Fruit fly (Drosophila melanogaster) whole organism, embryonic: ENCODE data around the gene CG9240.

Source experiments
- CG10267 ChIP-seq: fragments of 200-800 bp; sonication (Bioruptor generic); optimal IDR thresholded peaks from 2 replicates; lab custom pipeline; 2018; ENCODE audit warnings: missing biosample characterization, mild to moderate bottlenecking, missing genetic modification characterization, moderate library complexity
- CG10543 ChIP-seq: fragments of 200-800 bp; sonication (Bioruptor generic); optimal IDR thresholded peaks from 3 replicates; lab custom pipeline; 2017; ENCODE audit warnings: missing biosample characterization, mild to moderate bottlenecking, missing genetic modification characterization, moderate library complexity
- CG11085 ChIP-seq: fragments of 200-800 bp; sonication (Bioruptor generic); IDR thresholded peaks from 2 replicates; pipeline ENCODE4 v1.3.6; 2022; ENCODE audit warnings: missing biosample characterization, missing genetic modification characterization
- CG14014 ChIP-seq: fragments of 200-800 bp; sonication (Bioruptor generic); IDR thresholded peaks from 2 replicates; pipeline ENCODE4 v1.3.6; 2022; ENCODE audit warnings: missing biosample characterization, missing genetic modification characterization
- CG15514 ChIP-seq: fragments of 200-800 bp; sonication (Bioruptor generic); optimal IDR thresholded peaks from 3 replicates; lab custom pipeline; 2017; ENCODE audit warnings: missing biosample characterization, missing genetic modification characterization, mild to moderate bottlenecking, moderate library complexity, missing genetic modification reagents
- CG1603 ChIP-seq: fragments of 200-800 bp; sonication (Bioruptor generic); optimal IDR thresholded peaks from 2 replicates; lab custom pipeline; 2019; ENCODE audit warnings: missing biosample characterization, mild to moderate bottlenecking, missing genetic modification characterization, moderate library complexity
- CG16813 ChIP-seq: fragments of 200-800 bp; sonication (Bioruptor generic); IDR thresholded peaks from 3 replicates; pipeline ENCODE4 v1.3.6; 2022; ENCODE audit warnings: missing biosample characterization, missing genetic modification characterization; ENCODE audit not compliant: partially characterized antibody
- CG17912 ChIP-seq: fragments of 200-800 bp; sonication (Bioruptor generic); optimal IDR thresholded peaks from 2 replicates; lab custom pipeline; 2018; ENCODE audit warnings: missing biosample characterization, mild to moderate bottlenecking, missing genetic modification characterization
- CG2116 ChIP-seq: fragments of 200-800 bp; sonication (Bioruptor generic); optimal IDR thresholded peaks from 3 replicates; lab custom pipeline; 2018; ENCODE audit warnings: missing biosample characterization, mild to moderate bottlenecking, missing genetic modification characterization
- CG2712 ChIP-seq: fragments of 200-800 bp; optimal IDR thresholded peaks from 3 replicates; lab custom pipeline; 2019; ENCODE audit warnings: missing biosample characterization, mild to moderate bottlenecking, missing genetic modification characterization, moderate library complexity
- CG30020 ChIP-seq: fragments of 200-800 bp; optimal IDR thresholded peaks from 2 replicates; lab custom pipeline; 2019; ENCODE audit warnings: missing biosample characterization, mild to moderate bottlenecking, missing genetic modification characterization, moderate library complexity
- CG3065 ChIP-seq: fragments of 200-800 bp; sonication (Bioruptor generic); optimal IDR thresholded peaks from 2 replicates; lab custom pipeline; 2016; ENCODE audit warnings: missing biosample characterization, missing genetic modification characterization
- CG31388 ChIP-seq: fragments of 200-800 bp; sonication (Bioruptor generic); optimal IDR thresholded peaks from 2 replicates; lab custom pipeline; 2016; ENCODE audit warnings: missing biosample characterization, missing genetic modification characterization
- CG32772 ChIP-seq: fragments of 200-800 bp; sonication (Bioruptor generic); IDR thresholded peaks from 2 replicates; pipeline ENCODE4 v1.3.6; 2022; ENCODE audit warnings: missing biosample characterization, missing genetic modification characterization
- CG3995 ChIP-seq: fragments of 200-800 bp; sonication (Bioruptor generic); optimal IDR thresholded peaks from 3 replicates; lab custom pipeline; 2016; ENCODE audit warnings: missing biosample characterization, missing genetic modification characterization
- CG8290 ChIP-seq, 3 experiments: fragments of 200-800 bp; sonication (Bioruptor generic); optimal IDR thresholded peaks; 2 replicates each; lab custom pipeline; 2016 to 2019; ENCODE audit warnings: missing biosample characterization in 3 of 3, missing genetic modification characterization in 3 of 3, mild to moderate bottlenecking in 2 of 3, moderate library complexity in 1 of 3
- CG9215 ChIP-seq: fragments of 200-800 bp; sonication (Bioruptor generic); IDR thresholded peaks from 2 replicates; pipeline ENCODE4 v1.3.6; 2022; ENCODE audit warnings: missing biosample characterization, missing genetic modification characterization
- CHES-1-like ChIP-seq: fragments of 200-800 bp; sonication (Bioruptor generic); optimal IDR thresholded peaks from 2 replicates; lab custom pipeline; 2016; ENCODE audit warnings: missing biosample characterization, missing genetic modification characterization
- Fer1 ChIP-seq: fragments of 200-800 bp; sonication (Bioruptor generic); optimal IDR thresholded peaks from 2 replicates; lab custom pipeline; 2017; ENCODE audit warnings: missing biosample characterization, mild to moderate bottlenecking, missing genetic modification characterization
- HLH3B ChIP-seq: fragments of 200-800 bp; sonication (Bioruptor generic); IDR thresholded peaks from 2 replicates; pipeline ENCODE4 v1.3.6; 2022; ENCODE audit warnings: missing biosample characterization, missing genetic modification characterization
- HmgD ChIP-seq: fragments of 200-800 bp; sonication (Bioruptor generic); optimal IDR thresholded peaks from 3 replicates; lab custom pipeline; 2016; ENCODE audit warnings: missing biosample characterization, missing genetic modification characterization
- HmgZ ChIP-seq: fragments of 200-800 bp; sonication (Bioruptor generic); optimal IDR thresholded peaks from 2 replicates; lab custom pipeline; 2018; ENCODE audit warnings: missing biosample characterization, mild to moderate bottlenecking, missing genetic modification characterization
- Myb ChIP-seq: fragments of 200-800 bp; sonication (Bioruptor generic); optimal IDR thresholded peaks from 2 replicates; lab custom pipeline; 2016; ENCODE audit warnings: missing biosample characterization, missing genetic modification characterization
- Rfx ChIP-seq: fragments of 200-800 bp; sonication (Bioruptor generic); IDR thresholded peaks from 2 replicates; pipeline ENCODE4 v1.3.6; 2022; ENCODE audit warnings: missing biosample characterization, missing genetic modification characterization
- Sry-β ChIP-seq: fragments of 200-800 bp; sonication (Bioruptor generic); optimal IDR thresholded peaks from 2 replicates; lab custom pipeline; 2018; ENCODE audit warnings: missing biosample characterization, mild to moderate bottlenecking, missing genetic modification characterization, moderate library complexity
- Xbp1 ChIP-seq: fragments of 200-800 bp; sonication (Bioruptor generic); optimal IDR thresholded peaks from 3 replicates; lab custom pipeline; 2016; ENCODE audit warnings: missing biosample characterization, mild to moderate bottlenecking, missing genetic modification characterization
- az2 ChIP-seq: fragments of 200-800 bp; sonication (Bioruptor generic); optimal IDR thresholded peaks from 3 replicates; lab custom pipeline; 2016; ENCODE audit warnings: missing biosample characterization, missing genetic modification characterization
- crp ChIP-seq, 2 experiments: fragments of 200-800 bp; sonication (Bioruptor generic); optimal IDR thresholded peaks; 2 replicates in 1 of 2; 3 replicates in 1 of 2; lab custom pipeline; 2017; ENCODE audit warnings: missing biosample characterization in 2 of 2, missing genetic modification characterization in 2 of 2, mild to moderate bottlenecking in 1 of 2, moderate library complexity in 1 of 2
- dmrt11E ChIP-seq: fragments of 200-800 bp; sonication (Bioruptor generic); optimal IDR thresholded peaks from 3 replicates; lab custom pipeline; 2018; ENCODE audit warnings: missing biosample characterization, mild to moderate bottlenecking, missing genetic modification characterization, moderate library complexity
- dpn ChIP-seq, 2 experiments: fragments of 200-800 bp; sonication (Bioruptor generic); optimal IDR thresholded peaks; 3 replicates each; lab custom pipeline; 2016; ENCODE audit warnings: missing biosample characterization in 2 of 2, missing genetic modification characterization in 2 of 2
- ewg ChIP-seq: fragments of 200-800 bp; sonication (Bioruptor generic); optimal IDR thresholded peaks from 3 replicates; lab custom pipeline; 2017; ENCODE audit warnings: mild to moderate bottlenecking, missing biosample characterization, missing genetic modification reagents, missing genetic modification characterization
- gro ChIP-seq: fragments of 200-800 bp; sonication (Bioruptor generic); optimal IDR thresholded peaks from 2 replicates; lab custom pipeline; 2016; ENCODE audit warnings: missing biosample characterization, missing genetic modification characterization
- inv ChIP-seq: fragments of 200-800 bp; sonication (Bioruptor generic); IDR thresholded peaks from 2 replicates; pipeline ENCODE4 v1.3.6; 2022; ENCODE audit warnings: missing biosample characterization, missing genetic modification characterization; ENCODE audit not compliant: partially characterized antibody
- lmd ChIP-seq: fragments of 200-800 bp; sonication (Bioruptor generic); IDR thresholded peaks from 2 replicates; pipeline ENCODE4 v1.3.6; 2022; ENCODE audit warnings: missing biosample characterization, missing genetic modification characterization
- lola ChIP-seq, 3 experiments: fragments of >200 bp in 2 of 3; fragments of 200-800 bp in 1 of 3; sonication (Bioruptor generic) in 1 of 3; optimal IDR thresholded peaks; 2 replicates each; lab custom pipeline; 2017 to 2019; ENCODE audit warnings: missing biosample characterization in 3 of 3, missing genetic modification characterization in 3 of 3, mild to moderate bottlenecking in 1 of 3, moderate library complexity in 1 of 3
- pzg ChIP-seq: fragments of 200-800 bp; sonication (Bioruptor generic); optimal IDR thresholded peaks from 3 replicates; lab custom pipeline; 2018; ENCODE audit warnings: missing biosample characterization, mild to moderate bottlenecking, missing genetic modification characterization, moderate library complexity
- row ChIP-seq: fragments of 200-800 bp; sonication (Bioruptor generic); IDR thresholded peaks from 3 replicates; pipeline ENCODE4 v1.3.6; 2022; ENCODE audit warnings: missing biosample characterization, missing genetic modification characterization
- scrt ChIP-seq: fragments of 200-800 bp; sonication (Bioruptor generic); optimal IDR thresholded peaks from 2 replicates; lab custom pipeline; 2018; ENCODE audit warnings: missing biosample characterization, mild to moderate bottlenecking, missing genetic modification characterization, moderate library complexity
- sens ChIP-seq: fragments of 200-800 bp; sonication (Bioruptor generic); peaks from one replicate; lab custom pipeline; 2016; ENCODE audit warnings: missing biosample characterization, missing genetic modification characterization
- sob ChIP-seq: fragments of 200-800 bp; sonication (Bioruptor generic); IDR thresholded peaks from 2 replicates; pipeline ENCODE4 v1.3.6; 2022; ENCODE audit warnings: missing biosample characterization, missing genetic modification characterization
- stwl ChIP-seq: fragments of 200-800 bp; sonication (Bioruptor generic); optimal IDR thresholded peaks from 3 replicates; lab custom pipeline; 2018; ENCODE audit warnings: missing biosample characterization, mild to moderate bottlenecking, missing genetic modification characterization, moderate library complexity
- sug ChIP-seq: fragments of 200-800 bp; optimal IDR thresholded peaks from 2 replicates; lab custom pipeline; 2019; ENCODE audit warnings: missing biosample characterization, mild to moderate bottlenecking, missing genetic modification characterization, moderate library complexity
- tll ChIP-seq, 2 experiments: fragments of 200-800 bp in 1 of 2; fragments of >200 bp in 1 of 2; sonication (Bioruptor generic) in 1 of 2; optimal IDR thresholded peaks; 2 replicates each; lab custom pipeline; 2017 to 2019; ENCODE audit warnings: missing biosample characterization in 2 of 2, missing genetic modification characterization in 2 of 2, mild to moderate bottlenecking in 1 of 2, moderate library complexity in 1 of 2
- unc-4 ChIP-seq: fragments of 200-800 bp; sonication (Bioruptor generic); IDR thresholded peaks from 2 replicates; pipeline ENCODE4 v1.3.6; 2022; ENCODE audit warnings: missing biosample characterization, missing genetic modification characterization; ENCODE audit not compliant: partially characterized antibody
- vnd ChIP-seq: fragments of 200-800 bp; sonication (Bioruptor generic); IDR thresholded peaks from 3 replicates; pipeline ENCODE4 v1.3.6; 2022; ENCODE audit warnings: missing biosample characterization, missing genetic modification characterization; ENCODE audit not compliant: partially characterized antibody
- wek ChIP-seq: fragments of 200-800 bp; sonication (Bioruptor generic); optimal IDR thresholded peaks from 3 replicates; lab custom pipeline; 2018; ENCODE audit warnings: missing biosample characterization, mild to moderate bottlenecking, missing genetic modification characterization, moderate library complexity
- zf30C ChIP-seq: fragments of 200-800 bp; sonication (Bioruptor generic); optimal IDR thresholded peaks from 3 replicates; lab custom pipeline; 2018; ENCODE audit warnings: missing biosample characterization, mild to moderate bottlenecking, missing genetic modification characterization

The CG9240 gene

DNA sequence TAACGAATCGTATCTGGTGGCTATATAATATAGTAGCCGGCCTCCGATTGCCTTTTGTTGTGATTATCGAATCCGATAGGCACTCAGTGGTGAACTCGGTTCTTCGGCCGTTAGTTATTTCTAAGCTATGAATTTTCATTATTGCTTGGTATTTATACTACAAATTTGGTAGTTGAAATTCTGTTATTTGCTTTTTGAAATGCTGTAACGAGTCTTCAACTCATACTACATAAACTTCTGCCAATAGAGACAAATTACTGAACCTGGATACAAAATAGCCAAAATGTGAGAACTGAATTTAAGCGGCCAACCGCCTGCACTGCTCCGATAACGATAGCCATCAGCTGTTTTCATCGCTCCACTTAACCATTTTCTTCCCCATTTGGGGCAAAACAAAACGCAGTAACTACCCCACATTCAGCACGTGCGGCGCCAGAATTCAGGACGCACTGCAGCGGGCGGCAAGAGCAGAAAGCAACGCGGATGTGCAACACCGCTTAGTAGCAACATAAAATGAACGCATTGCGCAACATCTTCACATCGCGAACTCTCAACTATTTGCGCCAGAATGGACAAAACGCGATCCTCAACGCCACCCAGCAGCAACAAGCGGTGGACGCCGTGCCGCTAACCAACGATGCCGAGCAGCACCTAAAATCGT lies 38.0 kb upstream of the CG9240 start, which contains the start of the genes CG11679 and CG8206 (continued):
- TF ChIP-seq gro (GFP tag; lab: Kevin White, UChicago): peak; percentile 34
- TF ChIP-seq inv (GFP tag; lab: Robert Waterston, UW): peak; percentile 36; the same call in 1 of the 2 replicates
- peak; percentile 54 for TF ChIP-seq pzg (GFP tag; lab: Kevin White, UChicago)
- peak; percentile 46 for TF ChIP-seq HmgD
- TF ChIP-seq CG2712 (tag; lab: Kevin White, UChicago): peak; percentile 42
- peak; percentile 54 for TF ChIP-seq CHES-1-like (GFP tag; lab: Kevin White, UChicago)
- TF ChIP-seq lola (GFP tag; optimal IDR thresholded peaks at IDR 0.05; lab: Kevin White, UChicago): peak in 1 of 3 experiments; percentile 27
- 0 out of 2 replicates have a peak, but pooled peaks have one; percentile 30 for TF ChIP-seq CG32772 (GFP tag; lab: Robert Waterston, UW)
- no peak for TF ChIP-seq az2 (GFP tag; lab: Kevin White, UChicago)
- peak; percentile 48 for TF ChIP-seq Xbp1 (GFP tag; lab: Kevin White, UChicago)
- TF ChIP-seq CG14014 (GFP tag; lab: Robert Waterston, UW): peak; percentile 26; the same call in 1 of the 2 replicates
- peak; percentile 57 for TF ChIP-seq HmgZ
- no peak for TF ChIP-seq zf30C (GFP tag; lab: Kevin White, UChicago)
- TF ChIP-seq Fer1: peak; percentile 36
- TF ChIP-seq CG17912 (GFP tag; lab: Kevin White, UChicago): peak; percentile 9
- TF ChIP-seq CG15514 (GFP tag; lab: Kevin White, UChicago): peak; percentile 90
- peak; percentile 39; the same call in 2 of the 3 replicates for TF ChIP-seq CG16813 (GFP tag; lab: Robert Waterston, UW)
- TF ChIP-seq tll (GFP tag; optimal IDR thresholded peaks at IDR 0.05; lab: Kevin White, UChicago): peak in 1 of 2 experiments; percentile 36
- no peak for TF ChIP-seq CG3065
- peak; percentile 33; the same call in 1 of the 2 replicates for TF ChIP-seq lmd (GFP tag; lab: Robert Waterston, UW)
- peak; percentile 24; the same call in 1 of the 2 replicates for TF ChIP-seq sob (GFP tag; lab: Robert Waterston, UW)
- TF ChIP-seq CG31388 (GFP tag; lab: Kevin White, UChicago): no peak
- peak; percentile 9 for TF ChIP-seq stwl
- no peak for TF ChIP-seq wek (GFP tag; lab: Kevin White, UChicago)
- 0 out of 2 replicates have a peak, but pooled peaks have one; percentile 10 for TF ChIP-seq HLH3B (GFP tag; lab: Robert Waterston, UW)
- peak; percentile 72 for TF ChIP-seq Rfx (GFP tag; lab: Robert Waterston, UW)
- TF ChIP-seq scrt (GFP tag; lab: Kevin White, UChicago): peak; percentile 27
- peak in 1 of 2 experiments; percentile 23 for TF ChIP-seq dpn (GFP tag; optimal IDR thresholded peaks at IDR 0.05; lab: Kevin White, UChicago)
- peak; percentile 6 for TF ChIP-seq CG8290 (GFP tag; optimal IDR thresholded peaks at IDR 0.05; lab: Kevin White, UChicago)
- no peak for TF ChIP-seq CG8290 (tag; optimal IDR thresholded peaks at IDR 0.05; lab: Kevin White, UChicago)
- peak; percentile 62 for TF ChIP-seq CG1603 (tag; lab: Kevin White, UChicago)
- TF ChIP-seq vnd: 0 out of 3 replicates have a peak, but pooled peaks have one; percentile 47
- TF ChIP-seq ewg (GFP tag; lab: Kevin White, UChicago): peak; percentile 41
- peak; percentile 56 for TF ChIP-seq CG9215 (GFP tag; lab: Robert Waterston, UW)

DNA sequence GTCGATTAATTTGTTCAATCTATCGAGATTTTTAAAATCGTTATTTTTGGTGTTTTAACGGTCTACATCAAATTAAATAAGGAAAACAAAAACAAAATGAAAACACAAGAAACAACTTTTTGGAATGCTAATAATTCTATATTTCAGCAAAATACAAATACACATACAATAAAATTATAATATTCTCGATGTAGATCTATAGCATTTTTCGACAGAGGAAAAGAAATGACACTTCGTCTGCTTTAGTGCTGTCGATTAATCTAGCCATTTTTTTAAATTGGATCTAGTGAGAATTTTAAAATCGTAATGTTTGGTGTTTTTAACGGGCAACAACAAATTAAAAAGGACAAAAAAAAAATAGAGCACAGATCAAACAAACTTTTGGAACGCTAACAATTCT lies 36.1 kb upstream of the CG9240 start, which contains the start of gene Arp6:
TSS of gene Arp6 (minus strand) at position 11 of the 400 bp plus-strand sequence.
- TF ChIP-seq sens (GFP tag; lab: Kevin White, UChicago) (peak; percentile 43), sug (peak; percentile 6), unc-4 (GFP tag; lab: Robert Waterston, UW) (0 out of 2 replicates have a peak, but pooled peaks have one; percentile 24), Sry-β (GFP tag; lab: Kevin White, UChicago) (peak; percentile 93), CG3995 (GFP tag; lab: Kevin White, UChicago) (peak; percentile 65), row (GFP tag; lab: Robert Waterston, UW) (peak; percentile 61), CG10267 (tag; lab: Kevin White, UChicago) (peak; percentile 38), crp (GFP tag; optimal IDR thresholded peaks at IDR 0.05; lab: Kevin White, UChicago) (peak in 1 of 2 experiments; percentile 65), CG15514 (GFP tag; lab: Kevin White, UChicago) (peak; percentile 26), dmrt11E (tag; lab: Kevin White, UChicago) (no peak), CG10543 (GFP tag; lab: Kevin White, UChicago) (no peak), Myb (peak; percentile 48), CG30020 (tag; lab: Kevin White, UChicago) (peak; percentile 1), CG2116 (GFP tag; lab: Kevin White, UChicago) (peak; percentile 40), CG11085 (GFP tag; lab: Robert Waterston, UW) (no peak)
